Fruit fly (Drosophila melanogaster): ENCODE measurements around the gene sordd1.
A peak's percentile ranks its signal among the peaks of the same experiment; 100 is the strongest.

sordd1 gene

dm6 chrX:15844139-15844538 is 48.3 kb upstream of the sordd1 start, which contains the start of the genes ArgRS and CG8578 (continued):
- TF ChIP-seq CG8388 (GFP tag; optimal IDR thresholded peaks at IDR 0.05) (no peak), CG30431 (GFP tag; optimal IDR thresholded peaks at IDR 0.05) (no peak), CG18764 (GFP tag; optimal IDR thresholded peaks at IDR 0.05) (no peak), sug (tag; optimal IDR thresholded peaks at IDR 0.05) (peak; percentile 73), CG9817 (tag; optimal IDR thresholded peaks at IDR 0.05) (no peak), lbe (GFP tag; optimal IDR thresholded peaks at IDR 0.05) (no peak), Mrtf (GFP tag; IDR thresholded peaks at IDR 0.05) (no peak), vvl (GFP tag; IDR thresholded peaks at IDR 0.05) (peak; percentile 75; the same call in 1 of the 2 replicates), Side (GFP tag; optimal IDR thresholded peaks at IDR 0.05) (peak; percentile 80), crp (GFP tag; optimal IDR thresholded peaks at IDR 0.05) (peak in 1 of 2 experiments; percentile 71), Sox100B (GFP tag; optimal IDR thresholded peaks at IDR 0.05) (no peak), CG17385 (GFP tag; optimal IDR thresholded peaks at IDR 0.05) (peak; percentile 22), CG10209 (GFP tag; optimal IDR thresholded peaks at IDR 0.05) (peak; percentile 25), CG11093 (GFP tag; IDR thresholded peaks at IDR 0.05) (peak; percentile 71; the same call in 2 of the 3 replicates), Lpt (GFP tag; optimal IDR thresholded peaks at IDR 0.05) (no peak), CG12071 (GFP tag; optimal IDR thresholded peaks at IDR 0.05) (no peak), H15 (GFP tag; IDR thresholded peaks at IDR 0.05) (no peak), pfk (GFP tag; optimal IDR thresholded peaks at IDR 0.05) (no peak), MTF-1 (GFP tag; optimal IDR thresholded peaks at IDR 0.05; ENCODE audit: borderline replicate concordance) (no peak), CG42726 (GFP tag; IDR thresholded peaks at IDR 0.05; ENCODE audit: partially characterized antibody) (no peak), CG4820 (GFP tag; optimal IDR thresholded peaks at IDR 0.05) (no peak), CG10462 (GFP tag; optimal IDR thresholded peaks at IDR 0.05) (no peak), Six4 (GFP tag; optimal IDR thresholded peaks at IDR 0.05) (no peak), Dll (GFP tag; IDR thresholded peaks at IDR 0.05; ENCODE audit: partially characterized antibody) (peak; percentile 85), toy (GFP tag; IDR thresholded peaks at IDR 0.05) (no peak), trh (GFP tag; optimal IDR thresholded peaks at IDR 0.05) (no peak), CG9932 (GFP tag; IDR thresholded peaks at IDR 0.05) (no peak), CG10274 (GFP tag; optimal IDR thresholded peaks at IDR 0.05) (no peak), scrt (GFP tag; optimal IDR thresholded peaks at IDR 0.05) (no peak), CG30403 (GFP tag; optimal IDR thresholded peaks at IDR 0.05) (peak; percentile 46), dpn (GFP tag; optimal IDR thresholded peaks at IDR 0.05) (peak; percentile 62 to 88), Atf-2 (GFP tag; optimal IDR thresholded peaks at IDR 0.05) (peak; percentile 6), Sox102F (GFP tag; optimal IDR thresholded peaks at IDR 0.05) (no peak), CG5245 (GFP tag; optimal IDR thresholded peaks at IDR 0.05) (no peak), CG17912 (GFP tag; optimal IDR thresholded peaks at IDR 0.05) (no peak), HmgZ (tag; optimal IDR thresholded peaks at IDR 0.05) (no peak), insv (GFP tag; optimal IDR thresholded peaks at IDR 0.05) (peak in 1 of 2 experiments; percentile 40), CG3163 (GFP tag; optimal IDR thresholded peaks at IDR 0.05) (peak; percentile 40), nau (GFP tag; optimal IDR thresholded peaks at IDR 0.05) (no peak), stc (GFP tag; IDR thresholded peaks at IDR 0.05) (peak; percentile 60; the same call in 1 of the 2 replicates), Gsc (GFP tag; IDR thresholded peaks at IDR 0.05) (no peak), bigmax (GFP tag; optimal IDR thresholded peaks at IDR 0.05) (no peak), CG10366 (GFP tag; IDR thresholded peaks at IDR 0.05) (0 out of 2 replicates have a peak, but pooled peaks have one; percentile 51), en (GFP tag; optimal IDR thresholded peaks at IDR 0.05) (peak; percentile 63), Fer2 (tag; optimal IDR thresholded peaks at IDR 0.05) (no peak), tin (GFP tag; optimal IDR thresholded peaks at IDR 0.05) (peak; percentile 24), CG13624 (GFP tag; optimal IDR thresholded peaks at IDR 0.05) (peak; percentile 34), CG34422 (GFP tag; IDR thresholded peaks at IDR 0.05) (0 out of 3 replicates have a peak, but pooled peaks have one; percentile 36), aop (GFP tag; IDR thresholded peaks at IDR 0.05) (no peak), GATAe (GFP tag; conservative IDR thresholded peaks at IDR 0.05) (0 out of 2 replicates have a peak, but pooled peaks have one; percentile 15), CG11723 (GFP tag; optimal IDR thresholded peaks at IDR 0.05) (no peak)
